Fruit fly (Drosophila melanogaster): Measurements from ENCODE around the gene RecQ5.

Gene RecQ5

dm6 chr3L:14661567-14662258 lies 29.8 kb upstream of the RecQ5 start (continued):
- TF ChIP-seq CG10209 (GFP tag; optimal IDR thresholded peaks at IDR 0.05) (peak; percentile 82), CG1529 (GFP tag; optimal IDR thresholded peaks at IDR 0.05) (peak; percentile 75), Sry-δ (GFP tag; optimal IDR thresholded peaks at IDR 0.05) (no peak), lilli (GFP tag; optimal IDR thresholded peaks at IDR 0.05) (peak; percentile 80), Ets65A (GFP tag) (peak; percentile 95), CG18011 (GFP tag; optimal IDR thresholded peaks at IDR 0.05) (peak; percentile 8), CG15269 (tag; optimal IDR thresholded peaks at IDR 0.05) (peak; percentile 86), CG17612 (GFP tag; IDR thresholded peaks at IDR 0.05) (0 out of 2 replicates have a peak, but pooled peaks have one; percentile 16), CG1603 (tag; optimal IDR thresholded peaks at IDR 0.05) (peak; percentile 76), CG6654 (GFP tag; optimal IDR thresholded peaks at IDR 0.05) (no peak), insv (GFP tag; optimal IDR thresholded peaks at IDR 0.05) (peak in 1 of 2 experiments; percentile 11), CG8388 (GFP tag; optimal IDR thresholded peaks at IDR 0.05) (peak; percentile 77), Mes4 (GFP tag; optimal IDR thresholded peaks at IDR 0.05) (peak; percentile 71), CG12104 (GFP tag; optimal IDR thresholded peaks at IDR 0.05) (peak; percentile 45), tna (GFP tag; IDR thresholded peaks at IDR 0.05; ENCODE audit: partially characterized antibody) (no peak), grau (tag; optimal IDR thresholded peaks at IDR 0.05) (peak; percentile 72), fd96Cb (tag; optimal IDR thresholded peaks at IDR 0.05) (peak; percentile 79), ATbp (GFP tag; optimal IDR thresholded peaks at IDR 0.05) (peak; percentile 86), gt (GFP tag; IDR thresholded peaks at IDR 0.05) (0 out of 2 replicates have a peak, but pooled peaks have one; percentile 42), BEAF-32 (GFP tag; optimal IDR thresholded peaks at IDR 0.05) (no peak), Dad (GFP tag; optimal IDR thresholded peaks at IDR 0.05) (peak; percentile 81), bab2 (GFP tag; optimal IDR thresholded peaks at IDR 0.05) (peak; percentile 84), CG15073 (GFP tag; optimal IDR thresholded peaks at IDR 0.05) (no peak), shn (GFP tag; optimal IDR thresholded peaks at IDR 0.05) (peak; percentile 66), CG17361 (GFP tag; IDR thresholded peaks at IDR 0.05) (peak; percentile 80), TFAM (GFP tag; optimal IDR thresholded peaks at IDR 0.05) (peak; percentile 57), Nf-YC (tag; optimal IDR thresholded peaks at IDR 0.05) (peak; percentile 39), ap (GFP tag; IDR thresholded peaks at IDR 0.05) (peak; percentile 69), CG30431 (GFP tag; optimal IDR thresholded peaks at IDR 0.05) (peak; percentile 58), MTF-1 (GFP tag; optimal IDR thresholded peaks at IDR 0.05; ENCODE audit: borderline replicate concordance) (peak; percentile 12), CG7928 (GFP tag; optimal IDR thresholded peaks at IDR 0.05) (peak; percentile 12), CG32532 (GFP tag; IDR thresholded peaks at IDR 0.05) (peak; percentile 75), jumu (GFP tag; optimal IDR thresholded peaks at IDR 0.05) (peak; percentile 79), CG12744 (GFP tag; optimal IDR thresholded peaks at IDR 0.05) (peak; percentile 69), Gug (GFP tag; IDR thresholded peaks at IDR 0.05) (peak; percentile 82), amos (GFP tag; IDR thresholded peaks at IDR 0.05; ENCODE audit: partially characterized antibody) (no peak), Dll (GFP tag; IDR thresholded peaks at IDR 0.05; ENCODE audit: partially characterized antibody) (no peak), grn (GFP tag; optimal IDR thresholded peaks at IDR 0.05) (no peak), Myb (GFP tag; optimal IDR thresholded peaks at IDR 0.05) (peak; percentile 60), Lpt (GFP tag; optimal IDR thresholded peaks at IDR 0.05) (no peak), CG7271 (tag; optimal IDR thresholded peaks at IDR 0.05) (no peak), zf30C (GFP tag; optimal IDR thresholded peaks at IDR 0.05) (peak; percentile 87), inv (GFP tag; IDR thresholded peaks at IDR 0.05; ENCODE audit: partially characterized antibody) (no peak), unc-4 (GFP tag; IDR thresholded peaks at IDR 0.05; ENCODE audit: partially characterized antibody) (no peak), CG3163 (GFP tag; optimal IDR thresholded peaks at IDR 0.05) (peak; percentile 52), Sox102F (GFP tag; optimal IDR thresholded peaks at IDR 0.05) (peak; percentile 83), az2 (GFP tag; optimal IDR thresholded peaks at IDR 0.05) (peak; percentile 80), CG1024 (GFP tag; IDR thresholded peaks at IDR 0.05) (peak; percentile 68; the same call in 1 of the 2 replicates), Tbp (GFP tag; optimal IDR thresholded peaks at IDR 0.05) (no peak)
